Worm (Caenorhabditis elegans) whole organism, dauer: ENCODE results near the gene F57B9.1.

ENCODE experiments used
- unc-62 ChIP-seq: sonication (generic microtip); optimal IDR thresholded peaks from 2 replicates; lab custom pipeline; 2017; ENCODE audit warnings: missing biosample characterization, missing genetic modification reagents, missing genetic modification characterization

F57B9.1 gene

ce11 chrIII:6992496-6992895 is 30.6 kb downstream of the F57B9.1 start:
- TF ChIP-seq unc-62 (GFP tag; lab: Kevin White, UChicago): no peak

- TF ChIP-seq unc-62 (GFP tag; lab: Kevin White, UChicago): no peak
Measured at ce11 chrIII:6993179-6993578, 31.3 kb downstream of the F57B9.1 start.

ce11 chrIII:7002143-7002542 is 40.3 kb downstream of the F57B9.1 start:
- TF ChIP-seq unc-62 (GFP tag; lab: Kevin White, UChicago): no peak

- TF ChIP-seq unc-62 (GFP tag; lab: Kevin White, UChicago): no peak
Measured at ce11 chrIII:7005350-7005749, 43.5 kb downstream of the F57B9.1 start, which contains the start of gene C06E8.5. Gene C06E8.5, minus strand, starts transcription at chrIII:7005450.

ce11 chrIII:7008836-7009235 is 46.9 kb downstream of the F57B9.1 start, which contains the start of gene lgc-38:
Gene lgc-38, plus strand, starts transcription at chrIII:7009136.
- no peak for TF ChIP-seq unc-62 (GFP tag; lab: Kevin White, UChicago)

- TF ChIP-seq unc-62 (GFP tag; lab: Kevin White, UChicago): no peak
Measured at ce11 chrIII:7012060-7012459, 50.2 kb downstream of the F57B9.1 start.
